Fruit fly (Drosophila melanogaster) whole organism, embryonic: ENCODE data around the gene Spase25.

Experiments
- Atf-2 ChIP-seq: fragments of 200-800 bp; sonication (Bioruptor generic); optimal IDR thresholded peaks from 2 replicates; lab custom pipeline; 2016; ENCODE audit warnings: missing biosample characterization, missing genetic modification characterization
- B-H2 ChIP-seq: fragments of 200-800 bp; sonication (Bioruptor generic); optimal IDR thresholded peaks from 2 replicates; lab custom pipeline; 2018; ENCODE audit warnings: missing biosample characterization, mild to moderate bottlenecking, missing genetic modification characterization
- CG10147 ChIP-seq: fragments of 200-800 bp; sonication (Bioruptor generic); optimal IDR thresholded peaks from 2 replicates; lab custom pipeline; 2019; ENCODE audit warnings: missing biosample characterization, mild to moderate bottlenecking, missing genetic modification characterization, moderate library complexity
- CG10959 ChIP-seq: fragments of 200-800 bp; sonication (Bioruptor generic); IDR thresholded peaks from 2 replicates; pipeline ENCODE4 v1.3.6; 2022; ENCODE audit warnings: missing biosample characterization, missing genetic modification characterization
- CG11456 ChIP-seq: fragments of 200-800 bp; sonication (Bioruptor generic); IDR thresholded peaks from 3 replicates; pipeline ENCODE4 v1.3.6; 2022; ENCODE audit warnings: missing biosample characterization, missing genetic modification characterization
- CG11695 ChIP-seq: fragments of 200-800 bp; sonication (Bioruptor generic); IDR thresholded peaks from 3 replicates; pipeline ENCODE4 v1.3.6; 2022; ENCODE audit warnings: missing biosample characterization, missing genetic modification characterization
- CG12659 ChIP-seq: fragments of 200-800 bp; sonication (Bioruptor generic); optimal IDR thresholded peaks from 3 replicates; lab custom pipeline; 2017; ENCODE audit warnings: mild to moderate bottlenecking, missing biosample characterization, missing genetic modification reagents, missing genetic modification characterization
- CG15011 ChIP-seq: fragments of 200-800 bp; sonication (Bioruptor generic); optimal IDR thresholded peaks from 3 replicates; lab custom pipeline; 2018; ENCODE audit warnings: missing biosample characterization, mild to moderate bottlenecking, missing genetic modification characterization
- CG15269 ChIP-seq: fragments of 200-800 bp; sonication (Bioruptor generic); optimal IDR thresholded peaks from 2 replicates; lab custom pipeline; 2018; ENCODE audit warnings: missing biosample characterization, mild to moderate bottlenecking, missing genetic modification characterization, moderate library complexity
- CG15479 ChIP-seq: fragments of 200-800 bp; sonication (Bioruptor generic); optimal IDR thresholded peaks from 3 replicates; lab custom pipeline; 2019; ENCODE audit warnings: missing biosample characterization, mild to moderate bottlenecking, missing genetic modification characterization, moderate library complexity
- CG15601 ChIP-seq: fragments of 200-800 bp; sonication (Bioruptor generic); optimal IDR thresholded peaks from 3 replicates; lab custom pipeline; 2019; ENCODE audit warnings: missing biosample characterization, mild to moderate bottlenecking, missing genetic modification characterization, moderate library complexity
- CG16815 ChIP-seq: fragments of 200-800 bp; sonication (Bioruptor generic); optimal IDR thresholded peaks from 3 replicates; lab custom pipeline; 2017; ENCODE audit warnings: missing biosample characterization, mild to moderate bottlenecking, missing genetic modification characterization
- CG18262 ChIP-seq: fragments of 200-800 bp; optimal IDR thresholded peaks from 3 replicates; lab custom pipeline; 2019; ENCODE audit warnings: missing biosample characterization, mild to moderate bottlenecking, missing genetic modification characterization, moderate library complexity
- CG2678 ChIP-seq: fragments of 200-800 bp; sonication (Bioruptor generic); optimal IDR thresholded peaks from 3 replicates; lab custom pipeline; 2019; ENCODE audit warnings: missing biosample characterization, mild to moderate bottlenecking, missing genetic modification characterization, moderate library complexity
- CG30020 ChIP-seq: fragments of 200-800 bp; optimal IDR thresholded peaks from 2 replicates; lab custom pipeline; 2019; ENCODE audit warnings: missing biosample characterization, mild to moderate bottlenecking, missing genetic modification characterization, moderate library complexity
- CG3065 ChIP-seq: fragments of 200-800 bp; sonication (Bioruptor generic); optimal IDR thresholded peaks from 2 replicates; lab custom pipeline; 2016; ENCODE audit warnings: missing biosample characterization, missing genetic modification characterization
- CG4617 ChIP-seq: fragments of 200-800 bp; sonication (Bioruptor generic); optimal IDR thresholded peaks from 3 replicates; lab custom pipeline; 2016; ENCODE audit warnings: missing biosample characterization, missing genetic modification characterization, borderline replicate concordance
- CG4707 ChIP-seq: fragments of 200-800 bp; sonication (Bioruptor generic); optimal IDR thresholded peaks from 2 replicates; lab custom pipeline; 2018; ENCODE audit warnings: missing biosample characterization, mild to moderate bottlenecking, missing genetic modification characterization, moderate library complexity
- CG4820 ChIP-seq: fragments of 200-800 bp; sonication (Bioruptor generic); optimal IDR thresholded peaks from 3 replicates; lab custom pipeline; 2016; ENCODE audit warnings: missing biosample characterization, missing genetic modification characterization
- CG6854 ChIP-seq: fragments of 200-800 bp; sonication (Bioruptor generic); optimal IDR thresholded peaks from 3 replicates; lab custom pipeline; 2017; ENCODE audit warnings: missing biosample characterization, mild to moderate bottlenecking, missing genetic modification characterization
- CG9817 ChIP-seq: fragments of 200-800 bp; sonication (Bioruptor generic); optimal IDR thresholded peaks from 2 replicates; lab custom pipeline; 2018; ENCODE audit warnings: missing biosample characterization, mild to moderate bottlenecking, missing genetic modification characterization, moderate library complexity
- CG9932 ChIP-seq: fragments of 200-800 bp; sonication (Bioruptor generic); IDR thresholded peaks from 2 replicates; pipeline ENCODE4 v1.3.6; 2022; ENCODE audit warnings: missing biosample characterization, missing genetic modification characterization
- Camta ChIP-seq: fragments of 200-800 bp; sonication (Bioruptor generic); optimal IDR thresholded peaks from 2 replicates; lab custom pipeline; 2016; ENCODE audit warnings: missing biosample characterization, missing genetic modification characterization
- CkIIα-i1 ChIP-seq: fragments of 200-800 bp; sonication (Bioruptor generic); IDR thresholded peaks from 2 replicates; pipeline ENCODE4 v1.3.6; 2022; ENCODE audit warnings: missing biosample characterization, missing genetic modification characterization
- HLH54F ChIP-seq: fragments of 200-800 bp; sonication (Bioruptor generic); optimal IDR thresholded peaks from 3 replicates; lab custom pipeline; 2016; ENCODE audit warnings: missing biosample characterization, missing genetic modification characterization
- Hey ChIP-seq: fragments of 200-800 bp; sonication (Bioruptor generic); optimal IDR thresholded peaks from 3 replicates; lab custom pipeline; 2018; ENCODE audit warnings: missing biosample characterization, mild to moderate bottlenecking, missing genetic modification characterization
- Hmx ChIP-seq: fragments of 200-800 bp; sonication (Bioruptor generic); optimal IDR thresholded peaks from 2 replicates; lab custom pipeline; 2016; ENCODE audit warnings: missing biosample characterization, missing genetic modification characterization
- Hr39 ChIP-seq: fragments of >200 bp; optimal IDR thresholded peaks from 2 replicates; lab custom pipeline; 2017
- Mad ChIP-seq: fragments of 200-800 bp; sonication (Bioruptor generic); optimal IDR thresholded peaks from 2 replicates; lab custom pipeline; 2016; ENCODE audit warnings: missing biosample characterization, missing genetic modification characterization
- NK7.1 ChIP-seq: fragments of 200-800 bp; sonication (Bioruptor generic); optimal IDR thresholded peaks from 3 replicates; lab custom pipeline; 2016; ENCODE audit warnings: missing biosample characterization, missing genetic modification characterization
- NfI ChIP-seq: fragments of 200-800 bp; sonication (Bioruptor generic); optimal IDR thresholded peaks from 3 replicates; lab custom pipeline; 2018; ENCODE audit warnings: missing biosample characterization, mild to moderate bottlenecking, missing genetic modification characterization, moderate library complexity
- Rfx ChIP-seq: fragments of 200-800 bp; sonication (Bioruptor generic); IDR thresholded peaks from 2 replicates; pipeline ENCODE4 v1.3.6; 2022; ENCODE audit warnings: missing biosample characterization, missing genetic modification characterization
- Stat92E ChIP-seq, 3 experiments: fragments of >200 bp in 2 of 3; fragments of 200-800 bp in 1 of 3; sonication (Bioruptor generic) in 1 of 3; optimal IDR thresholded peaks; 2 replicates each; lab custom pipeline; 2017 to 2019; ENCODE audit warnings: missing biosample characterization in 3 of 3, missing genetic modification characterization in 3 of 3, mild to moderate bottlenecking in 1 of 3, moderate library complexity in 1 of 3
- Tbp ChIP-seq: fragments of >200 bp; optimal IDR thresholded peaks from 2 replicates; lab custom pipeline; 2018; ENCODE audit warnings: missing biosample characterization, missing genetic modification characterization
- abd-A ChIP-seq: fragments of 200-800 bp; sonication (Bioruptor generic); optimal IDR thresholded peaks from 3 replicates; lab custom pipeline; 2019; ENCODE audit warnings: missing biosample characterization, mild to moderate bottlenecking, missing genetic modification characterization, moderate library complexity
- bsh ChIP-seq, 2 experiments: fragments of 200-800 bp; sonication (Bioruptor generic); optimal IDR thresholded peaks; 2 replicates each; lab custom pipeline; 2017 to 2018; ENCODE audit warnings: mild to moderate bottlenecking in 2 of 2, missing biosample characterization in 2 of 2, missing genetic modification characterization in 2 of 2, moderate library complexity in 1 of 2
- cas ChIP-seq: fragments of 200-800 bp; sonication (Bioruptor generic); IDR thresholded peaks from 2 replicates; pipeline ENCODE4 v1.3.6; 2022; ENCODE audit warnings: missing biosample characterization, missing genetic modification characterization
- cato ChIP-seq: fragments of 200-800 bp; sonication (Bioruptor generic); optimal IDR thresholded peaks from 2 replicates; lab custom pipeline; 2016; ENCODE audit warnings: missing biosample characterization, missing genetic modification characterization, borderline replicate concordance
- croc ChIP-seq: fragments of 200-800 bp; sonication (Bioruptor generic); conservative IDR thresholded peaks from 3 replicates; pipeline ENCODE4 v1.3.6; 2022; ENCODE audit warnings: missing biosample characterization, missing genetic modification characterization
- dimm ChIP-seq: fragments of 200-800 bp; sonication (Bioruptor generic); IDR thresholded peaks from 2 replicates; pipeline ENCODE4 v1.3.6; 2022; ENCODE audit warnings: missing biosample characterization, missing genetic modification characterization
- gro ChIP-seq: fragments of 200-800 bp; sonication (Bioruptor generic); optimal IDR thresholded peaks from 2 replicates; lab custom pipeline; 2016; ENCODE audit warnings: missing biosample characterization, missing genetic modification characterization
- gsb-n ChIP-seq: fragments of 200-800 bp; sonication (Bioruptor generic); optimal IDR thresholded peaks from 3 replicates; lab custom pipeline; 2018; ENCODE audit warnings: missing biosample characterization, mild to moderate bottlenecking, missing genetic modification characterization
- lbe ChIP-seq: fragments of 200-800 bp; sonication (Bioruptor generic); optimal IDR thresholded peaks from 2 replicates; lab custom pipeline; 2016; ENCODE audit warnings: missing biosample characterization, mild to moderate bottlenecking, missing genetic modification characterization
- lilli ChIP-seq: fragments of 200-800 bp; sonication (Bioruptor generic); optimal IDR thresholded peaks from 3 replicates; lab custom pipeline; 2016; ENCODE audit warnings: missing biosample characterization, missing genetic modification characterization
- nmo ChIP-seq: fragments of 200-800 bp; sonication (Bioruptor generic); optimal IDR thresholded peaks from 2 replicates; lab custom pipeline; 2018; ENCODE audit warnings: missing biosample characterization, mild to moderate bottlenecking, missing genetic modification characterization, moderate library complexity
- otp ChIP-seq: fragments of 200-800 bp; sonication (Bioruptor generic); IDR thresholded peaks from 3 replicates; pipeline ENCODE4, ENCODE4 v1.3.6; 2022; ENCODE audit warnings: missing biosample characterization, missing genetic modification characterization
- row ChIP-seq: fragments of 200-800 bp; sonication (Bioruptor generic); IDR thresholded peaks from 3 replicates; pipeline ENCODE4 v1.3.6; 2022; ENCODE audit warnings: missing biosample characterization, missing genetic modification characterization
- slou ChIP-seq: fragments of 200-800 bp; sonication (Bioruptor generic); optimal IDR thresholded peaks from 3 replicates; lab custom pipeline; 2016; ENCODE audit warnings: missing biosample characterization, missing genetic modification characterization
- tin ChIP-seq: fragments of 200-800 bp; sonication (Bioruptor generic); optimal IDR thresholded peaks from 3 replicates; lab custom pipeline; 2016; ENCODE audit warnings: missing biosample characterization, missing genetic modification characterization
- tll ChIP-seq, 2 experiments: fragments of 200-800 bp in 1 of 2; fragments of >200 bp in 1 of 2; sonication (Bioruptor generic) in 1 of 2; optimal IDR thresholded peaks; 2 replicates each; lab custom pipeline; 2017 to 2019; ENCODE audit warnings: missing biosample characterization in 2 of 2, missing genetic modification characterization in 2 of 2, mild to moderate bottlenecking in 1 of 2, moderate library complexity in 1 of 2
- yki ChIP-seq: fragments of >200 bp; optimal IDR thresholded peaks from 3 replicates; lab custom pipeline; 2018
- zfh1 ChIP-seq: fragments of 200-800 bp; sonication (Bioruptor generic); IDR thresholded peaks from 3 replicates; pipeline ENCODE4 v1.3.6; 2022; ENCODE audit warnings: missing biosample characterization, missing genetic modification characterization

Spase25 gene

dm6 chrX:11499454-11499853 lies 14.4 kb downstream of the Spase25 start (continued):
- TF ChIP-seq CG11695 (GFP tag; lab: Robert Waterston, UW): no peak
- TF ChIP-seq Stat92E (GFP tag; optimal IDR thresholded peaks at IDR 0.05; lab: Kevin White, UChicago): no peak
- TF ChIP-seq CG15269 (tag; lab: Kevin White, UChicago): peak; percentile 10
- TF ChIP-seq otp (GFP tag; lab: Robert Waterston, UW): peak; percentile 67; the same call in 1 of the 3 replicates
- no peak for TF ChIP-seq CG3065 (GFP tag; lab: Kevin White, UChicago)
- TF ChIP-seq CG10959: no peak
- peak; percentile 10 for TF ChIP-seq CG4617 (GFP tag; lab: Kevin White, UChicago)
- TF ChIP-seq abd-A (tag; lab: Kevin White, UChicago): no peak
- no peak for TF ChIP-seq Hey (tag; lab: Kevin White, UChicago)
- TF ChIP-seq CG15601 (tag; lab: Kevin White, UChicago): peak; percentile 0
- TF ChIP-seq CG10147 (GFP tag; lab: Kevin White, UChicago): no peak
- TF ChIP-seq bsh (GFP tag; optimal IDR thresholded peaks at IDR 0.05; lab: Kevin White, UChicago): peak in 1 of 2 experiments; percentile 71
- TF ChIP-seq CG12659 (GFP tag; lab: Kevin White, UChicago): no peak
- TF ChIP-seq CG9817 (tag; lab: Kevin White, UChicago): no peak
- peak; percentile 46 for TF ChIP-seq CG18262 (tag; lab: Kevin White, UChicago)
- TF ChIP-seq Rfx (GFP tag; lab: Robert Waterston, UW): no peak
- no peak for TF ChIP-seq CG6854 (GFP tag; lab: Kevin White, UChicago)
- no peak for TF ChIP-seq cas (GFP tag; lab: Robert Waterston, UW)
- TF ChIP-seq CG30020: no peak
- no peak for TF ChIP-seq dimm (GFP tag; lab: Robert Waterston, UW)
- TF ChIP-seq Atf-2: no peak
- TF ChIP-seq tin (GFP tag; lab: Kevin White, UChicago): peak; percentile 42
- TF ChIP-seq Mad (GFP tag; lab: Kevin White, UChicago): no peak
- no peak for TF ChIP-seq yki
- no peak for TF ChIP-seq CG11456 (GFP tag; lab: Robert Waterston, UW)
- no peak for TF ChIP-seq cato (GFP tag; lab: Kevin White, UChicago)
- no peak for TF ChIP-seq HLH54F
- peak; percentile 8 for TF ChIP-seq Camta (GFP tag; lab: Kevin White, UChicago)
- no peak for TF ChIP-seq gro (GFP tag; lab: Kevin White, UChicago)
- peak; percentile 45 for TF ChIP-seq NfI (GFP tag; lab: Kevin White, UChicago)
- peak; percentile 61; the same call in 2 of the 3 replicates for TF ChIP-seq zfh1 (GFP tag; lab: Robert Waterston, UW)
- no peak for TF ChIP-seq CG15011 (GFP tag; lab: Kevin White, UChicago)
- no peak for TF ChIP-seq tll (GFP tag; optimal IDR thresholded peaks at IDR 0.05; lab: Kevin White, UChicago)
- peak; percentile 32 for TF ChIP-seq CG4820 (GFP tag; lab: Kevin White, UChicago)
- TF ChIP-seq Tbp (GFP tag; lab: Kevin White, UChicago): no peak
- no peak for TF ChIP-seq slou (GFP tag; lab: Kevin White, UChicago)
- TF ChIP-seq gsb-n (tag; lab: Kevin White, UChicago): peak; percentile 26
- TF ChIP-seq CG15479 (GFP tag; lab: Kevin White, UChicago): no peak
- TF ChIP-seq Hmx (GFP tag; lab: Kevin White, UChicago): no peak
- peak; percentile 47 for TF ChIP-seq CG2678 (tag; lab: Kevin White, UChicago)
- peak; percentile 38 for TF ChIP-seq lilli (GFP tag; lab: Kevin White, UChicago)
- TF ChIP-seq lbe (GFP tag; lab: Kevin White, UChicago): peak; percentile 39
- TF ChIP-seq croc (GFP tag; lab: Robert Waterston, UW): no peak; the same call in 2 of the 3 replicates
- peak; percentile 34 for TF ChIP-seq nmo (GFP tag; lab: Kevin White, UChicago)
- no peak for TF ChIP-seq B-H2 (GFP tag; lab: Kevin White, UChicago)
- no peak for TF ChIP-seq NK7.1
- peak; percentile 59 for TF ChIP-seq row (GFP tag; lab: Robert Waterston, UW)
- no peak for TF ChIP-seq CkIIα-i1 (GFP tag; lab: Robert Waterston, UW)
- no peak for TF ChIP-seq Hr39 (lab: Kevin White, UChicago)
- peak; percentile 22 for TF ChIP-seq CG16815
- peak; percentile 15; the same call in 1 of the 2 replicates for TF ChIP-seq CG9932 (GFP tag; lab: Robert Waterston, UW)
- TF ChIP-seq CG4707 (GFP tag; lab: Kevin White, UChicago): peak; percentile 15
